Fruit fly (Drosophila melanogaster): Measurements from ENCODE around the gene Prosbeta7.

The Prosbeta7 gene

DNA sequence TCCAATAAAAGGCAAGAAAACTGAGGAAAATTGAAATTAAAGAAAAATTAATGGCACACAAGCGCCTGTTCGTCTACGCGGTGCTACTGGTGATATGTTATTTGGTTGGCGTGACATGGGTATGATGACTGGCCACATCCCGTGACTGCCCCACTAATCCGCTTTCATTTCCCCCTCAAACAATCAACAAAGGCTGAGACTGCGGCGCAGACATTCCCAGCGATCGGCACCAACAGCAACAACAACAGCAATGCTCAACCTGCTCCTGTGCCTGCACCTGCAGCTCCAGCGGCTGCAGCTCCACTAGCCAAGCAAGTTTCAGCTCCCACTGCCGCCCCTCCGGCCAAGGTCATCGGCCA, 3.0 kb downstream of the Prosbeta7 start:
- TF ChIP-seq Abd-B (GFP tag; optimal IDR thresholded peaks at IDR 0.05) (no peak), lola (GFP tag; optimal IDR thresholded peaks at IDR 0.05) (no peak), CG9705 (GFP tag; optimal IDR thresholded peaks at IDR 0.05) (no peak), Myc (optimal IDR thresholded peaks at IDR 0.05) (no peak), usp (GFP tag; optimal IDR thresholded peaks at IDR 0.05) (no peak), CG32264 (GFP tag; optimal IDR thresholded peaks at IDR 0.05) (no peak), Dfd (GFP tag; optimal IDR thresholded peaks at IDR 0.05) (no peak), tai (GFP tag; optimal IDR thresholded peaks at IDR 0.05) (no peak)

dm6 chr3R:5354373-5355134, 3.6 kb downstream of the Prosbeta7 start, which contains the start of the genes CG11999 and CG1161:
TSS of gene CG11999 (minus strand) at chr3R:5354747.
TSS of gene CG1161 (plus strand) at chr3R:5355092.
- no peak for TF ChIP-seq Jra (GFP tag; optimal IDR thresholded peaks at IDR 0.05)
- TF ChIP-seq OdsH (GFP tag; optimal IDR thresholded peaks at IDR 0.05) = peak; percentile 12
- TF ChIP-seq br (GFP tag; optimal IDR thresholded peaks at IDR 0.05) = no peak
- peak in 1 of 2 experiments; percentile 33 for TF ChIP-seq foxo (GFP tag; optimal IDR thresholded peaks at IDR 0.05)
- TF ChIP-seq HLH106 (tag; optimal IDR thresholded peaks at IDR 0.05) = no peak
- TF ChIP-seq Hr78 (GFP tag; optimal IDR thresholded peaks at IDR 0.05) = no peak
- TF ChIP-seq lola (GFP tag; optimal IDR thresholded peaks at IDR 0.05) = no peak
- peak; percentile 49 for TF ChIP-seq woc (GFP tag; optimal IDR thresholded peaks at IDR 0.05)
- no peak for TF ChIP-seq Rel (GFP tag; optimal IDR thresholded peaks at IDR 0.05)
- peak; percentile 77 for TF ChIP-seq Rel (tag; optimal IDR thresholded peaks at IDR 0.05)
- TF ChIP-seq jim (GFP tag; optimal IDR thresholded peaks at IDR 0.05) = no peak
- peak; percentile 69 for TF ChIP-seq Vsx2 (GFP tag; optimal IDR thresholded peaks at IDR 0.05; ENCODE audit: partially characterized antibody)
- TF ChIP-seq h (GFP tag; optimal IDR thresholded peaks at IDR 0.05) = peak; percentile 6
- no peak for TF ChIP-seq Hnf4 (GFP tag; optimal IDR thresholded peaks at IDR 0.05)
- TF ChIP-seq rgr (GFP tag; optimal IDR thresholded peaks at IDR 0.05) = peak; percentile 16
- TF ChIP-seq CG32264 (GFP tag; optimal IDR thresholded peaks at IDR 0.05) = no peak
- no peak for TF ChIP-seq Dif (GFP tag; optimal IDR thresholded peaks at IDR 0.05; ENCODE audit: partially characterized antibody)
- TF ChIP-seq fru (GFP tag; optimal IDR thresholded peaks at IDR 0.05) = peak; percentile 11
- TF ChIP-seq psq (GFP tag; optimal IDR thresholded peaks at IDR 0.05) = no peak

dm6 chr3R:5350393-5350972, 7.7 kb downstream of the Prosbeta7 start, which contains the start of gene mtd:
TSS of gene mtd (minus strand) at chr3R:5350443.
- TF ChIP-seq Vsx2 (GFP tag; optimal IDR thresholded peaks at IDR 0.05; ENCODE audit: partially characterized antibody) (no peak), pan (optimal IDR thresholded peaks at IDR 0.05) (no peak), Myc (optimal IDR thresholded peaks at IDR 0.05) (no peak), Hr83 (GFP tag; optimal IDR thresholded peaks at IDR 0.05; ENCODE audit: poor library complexity, severe bottlenecking) (no peak), h (GFP tag; optimal IDR thresholded peaks at IDR 0.05) (no peak), Rel (GFP tag; optimal IDR thresholded peaks at IDR 0.05) (no peak), Rel (tag; optimal IDR thresholded peaks at IDR 0.05) (no peak)

DNA sequence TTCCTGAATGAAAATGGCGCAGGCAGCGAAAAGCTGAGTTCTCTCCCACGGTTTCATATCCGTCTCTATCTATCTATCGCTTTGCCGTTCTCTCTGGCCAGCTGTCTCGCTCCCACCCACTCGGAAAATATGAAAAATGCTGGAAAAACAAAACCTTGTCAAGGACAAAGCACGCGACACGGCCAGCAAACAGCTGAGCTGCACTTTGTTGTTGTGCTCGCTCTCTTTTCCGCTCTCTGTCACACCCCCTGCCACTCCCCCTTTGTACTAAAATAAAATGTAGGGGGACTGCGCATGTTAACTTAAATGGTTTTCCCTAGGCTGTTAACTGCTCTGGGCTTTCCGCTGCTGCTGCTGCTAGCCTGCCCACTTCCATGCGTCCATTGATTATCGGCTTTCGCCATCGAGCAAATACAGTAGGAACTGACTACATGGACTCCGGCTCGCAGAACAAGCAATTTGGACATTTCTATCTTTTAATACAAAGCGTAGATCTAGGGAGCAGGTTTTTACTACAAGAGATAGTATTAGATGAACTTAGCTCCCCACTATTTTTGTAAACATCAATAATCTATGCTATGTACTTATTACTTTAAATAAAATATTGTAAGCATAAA, 11.3 kb downstream of the Prosbeta7 start:
- no peak for TF ChIP-seq Jra (GFP tag; optimal IDR thresholded peaks at IDR 0.05)
- TF ChIP-seq Mio (GFP tag; optimal IDR thresholded peaks at IDR 0.05) = no peak
- no peak for TF ChIP-seq HLH106 (tag; optimal IDR thresholded peaks at IDR 0.05)
- TF ChIP-seq usp (GFP tag; optimal IDR thresholded peaks at IDR 0.05) = no peak
- TF ChIP-seq sage (GFP tag; optimal IDR thresholded peaks at IDR 0.05) = no peak
- no peak for TF ChIP-seq N (GFP tag; optimal IDR thresholded peaks at IDR 0.05)
- no peak for TF ChIP-seq Myc (optimal IDR thresholded peaks at IDR 0.05)
- no peak for TF ChIP-seq psq (GFP tag; optimal IDR thresholded peaks at IDR 0.05)
- TF ChIP-seq h (GFP tag; optimal IDR thresholded peaks at IDR 0.05) = no peak
- no peak for TF ChIP-seq Vsx2 (GFP tag; optimal IDR thresholded peaks at IDR 0.05; ENCODE audit: partially characterized antibody)
- TF ChIP-seq jim (GFP tag; optimal IDR thresholded peaks at IDR 0.05) = no peak
- TF ChIP-seq tai (GFP tag; optimal IDR thresholded peaks at IDR 0.05) = no peak
- no peak for TF ChIP-seq dl (GFP tag; optimal IDR thresholded peaks at IDR 0.05; ENCODE audit: insufficient read depth in 1 of 2, partially characterized antibody in 2 of 2)
- no peak for TF ChIP-seq br (GFP tag; optimal IDR thresholded peaks at IDR 0.05)
- TF ChIP-seq OdsH (GFP tag; optimal IDR thresholded peaks at IDR 0.05) = no peak
- TF ChIP-seq Rel (GFP tag; optimal IDR thresholded peaks at IDR 0.05) = no peak
- no peak for TF ChIP-seq Rel (tag; optimal IDR thresholded peaks at IDR 0.05)

Data from whole organism, wandering third instar larva.